Worm (Caenorhabditis elegans): ENCODE data around the gene F35B12.10.
A peak's percentile ranks its signal among the peaks of the same experiment; 100 is the strongest.

ce11 chrV:11641298-11641787, 12.3 kb upstream of the F35B12.10 start:
- no peak for TF ChIP-seq snpc-4 (tag; optimal IDR thresholded peaks at IDR 0.05)
- no peak for TF ChIP-seq R02D3.7 (tag; optimal IDR thresholded peaks at IDR 0.05)
- no peak for TF ChIP-seq skn-1 (tag; optimal IDR thresholded peaks at IDR 0.05)
- no peak for TF ChIP-seq unc-62 (GFP tag; optimal IDR thresholded peaks at IDR 0.05)
- TF ChIP-seq egl-27 (tag; optimal IDR thresholded peaks at IDR 0.05) = no peak
- no peak for TF ChIP-seq nhr-237 (tag; optimal IDR thresholded peaks at IDR 0.05)
- peak; percentile 62 for TF ChIP-seq F13H6.1 (tag; optimal IDR thresholded peaks at IDR 0.05)
- TF ChIP-seq blmp-1 (tag; optimal IDR thresholded peaks at IDR 0.05; ENCODE audit: insufficient read depth) = no peak
